Worm (Caenorhabditis elegans): Measurements from ENCODE around the gene col-121.

Gene col-121

ce11 chrIV:9432327-9432726 lies 36.3 kb upstream of the col-121 start:
- TF ChIP-seq egl-27 (tag; optimal IDR thresholded peaks at IDR 0.05) (no peak), nfya-1 (tag; optimal IDR thresholded peaks at IDR 0.05; ENCODE audit: insufficient read depth) (no peak), sea-2 (GFP tag; optimal IDR thresholded peaks at IDR 0.05) (no peak), nhr-11 (tag; optimal IDR thresholded peaks at IDR 0.05) (no peak), nhr-28 (tag; optimal IDR thresholded peaks at IDR 0.05) (no peak), nhr-67 (tag; optimal IDR thresholded peaks at IDR 0.05) (no peak), lin-15B (tag; optimal IDR thresholded peaks at IDR 0.05) (no peak), nhr-25 (tag; optimal IDR thresholded peaks at IDR 0.05) (no peak), nhr-76 (tag; optimal IDR thresholded peaks at IDR 0.05) (no peak), unc-62 (GFP tag; optimal IDR thresholded peaks at IDR 0.05) (no peak), mml-1 (tag; optimal IDR thresholded peaks at IDR 0.05) (no peak), snpc-4 (tag; optimal IDR thresholded peaks at IDR 0.05) (no peak), ceh-9 (tag; optimal IDR thresholded peaks at IDR 0.05) (no peak)

- TF ChIP-seq ZK546.5 (tag; optimal IDR thresholded peaks at IDR 0.05) (no peak), nhr-237 (tag; optimal IDR thresholded peaks at IDR 0.05) (no peak), hmg-11 (tag; optimal IDR thresholded peaks at IDR 0.05) (no peak), fos-1 (tag; optimal IDR thresholded peaks at IDR 0.05) (no peak), snpc-4 (tag; optimal IDR thresholded peaks at IDR 0.05) (no peak), nhr-25 (tag; optimal IDR thresholded peaks at IDR 0.05) (no peak), lin-39 (tag; optimal IDR thresholded peaks at IDR 0.05) (no peak), jun-1 (tag; optimal IDR thresholded peaks at IDR 0.05) (no peak), nhr-77 (tag; optimal IDR thresholded peaks at IDR 0.05) (no peak), R02D3.7 (tag; optimal IDR thresholded peaks at IDR 0.05) (no peak), daf-12 (tag; optimal IDR thresholded peaks at IDR 0.05) (no peak), lin-15B (tag; optimal IDR thresholded peaks at IDR 0.05) (no peak), fkh-2 (tag; optimal IDR thresholded peaks at IDR 0.05) (no peak), nhr-43 (tag; optimal IDR thresholded peaks at IDR 0.05; ENCODE audit: poor library complexity, severe bottlenecking) (no peak), nhr-23 (tag; optimal IDR thresholded peaks at IDR 0.05) (no peak), ceh-28 (tag; optimal IDR thresholded peaks at IDR 0.05) (no peak), nhr-28 (tag; optimal IDR thresholded peaks at IDR 0.05) (no peak)
Observed at ce11 chrIV:9427959-9428358, 31.9 kb upstream of the col-121 start, which contains the start of gene F59B8.1. TSS of gene F59B8.1 (plus strand) at chrIV:9428259.

ce11 chrIV:9423095-9423494 lies 27.1 kb upstream of the col-121 start, which contains the start of gene srxa-2:
TSS of gene srxa-2 (plus strand) at chrIV:9423395.
- TF ChIP-seq elt-1 (tag; optimal IDR thresholded peaks at IDR 0.05) (no peak), sea-2 (GFP tag; optimal IDR thresholded peaks at IDR 0.05) (no peak), pqm-1 (tag; optimal IDR thresholded peaks at IDR 0.05) (no peak), ztf-4 (tag; optimal IDR thresholded peaks at IDR 0.05) (no peak), nhr-23 (tag; optimal IDR thresholded peaks at IDR 0.05) (no peak), nfya-1 (tag; optimal IDR thresholded peaks at IDR 0.05; ENCODE audit: insufficient read depth) (no peak), snpc-4 (tag; optimal IDR thresholded peaks at IDR 0.05) (no peak), nhr-12 (tag; optimal IDR thresholded peaks at IDR 0.05) (no peak), pha-4 (tag; optimal IDR thresholded peaks at IDR 0.05) (no peak), lin-15B (tag; optimal IDR thresholded peaks at IDR 0.05) (no peak), fkh-2 (tag; optimal IDR thresholded peaks at IDR 0.05) (no peak), lsy-12 (tag; optimal IDR thresholded peaks at IDR 0.05) (no peak), fos-1 (tag; optimal IDR thresholded peaks at IDR 0.05) (no peak), ceh-9 (tag; optimal IDR thresholded peaks at IDR 0.05) (no peak), nhr-237 (tag; optimal IDR thresholded peaks at IDR 0.05) (no peak), elt-3 (tag; optimal IDR thresholded peaks at IDR 0.05) (no peak), mml-1 (tag; optimal IDR thresholded peaks at IDR 0.05) (no peak)

DNA sequence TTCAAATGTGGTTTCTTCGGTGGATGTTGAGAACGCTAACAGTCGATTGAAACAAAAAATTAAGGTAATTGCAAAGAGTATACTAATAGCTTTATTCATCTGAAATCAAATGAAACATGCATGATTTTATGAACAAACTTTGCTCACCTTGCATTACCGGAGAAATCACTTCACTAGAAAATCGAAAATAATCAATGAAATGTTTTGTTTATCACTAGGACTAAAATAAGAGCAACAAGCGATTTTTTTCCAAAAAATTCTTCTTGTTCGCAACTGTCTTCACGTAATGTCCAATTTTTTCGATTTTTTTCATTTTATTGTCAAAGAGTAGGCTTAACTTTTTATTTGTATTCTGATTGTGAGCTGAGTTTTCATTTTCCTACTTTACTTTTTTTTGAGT lies 26.4 kb upstream of the col-121 start, which contains the start of gene F56D5.9:
F56D5.9 (minus strand) TSS at position 101 of the 400 bp plus-strand sequence.
- TF ChIP-seq unc-62 (GFP tag; optimal IDR thresholded peaks at IDR 0.05) (no peak), nhr-237 (tag; optimal IDR thresholded peaks at IDR 0.05) (no peak), tbx-2 (tag; optimal IDR thresholded peaks at IDR 0.05) (no peak), jun-1 (tag; optimal IDR thresholded peaks at IDR 0.05) (no peak), nhr-28 (tag; optimal IDR thresholded peaks at IDR 0.05) (no peak), R02D3.7 (tag; optimal IDR thresholded peaks at IDR 0.05) (no peak), nhr-11 (tag; optimal IDR thresholded peaks at IDR 0.05) (no peak), lin-15B (tag; optimal IDR thresholded peaks at IDR 0.05) (no peak), ceh-82 (tag; optimal IDR thresholded peaks at IDR 0.05) (no peak), ztf-11 (tag; optimal IDR thresholded peaks at IDR 0.05) (no peak), unc-39 (tag; optimal IDR thresholded peaks at IDR 0.05) (no peak), snpc-4 (tag; optimal IDR thresholded peaks at IDR 0.05) (no peak), daf-12 (tag; optimal IDR thresholded peaks at IDR 0.05) (no peak), aly-2 (tag; optimal IDR thresholded peaks at IDR 0.05) (no peak), zag-1 (tag; optimal IDR thresholded peaks at IDR 0.05) (no peak), nhr-25 (tag; optimal IDR thresholded peaks at IDR 0.05) (no peak), egl-5 (tag; optimal IDR thresholded peaks at IDR 0.05) (no peak), ceh-9 (tag; optimal IDR thresholded peaks at IDR 0.05) (no peak), mml-1 (tag; optimal IDR thresholded peaks at IDR 0.05) (no peak), egl-27 (tag; optimal IDR thresholded peaks at IDR 0.05) (no peak)
